Fruit fly (Drosophila melanogaster) whole organism, embryonic: Measurements from ENCODE around the gene Rab8.

ENCODE experiments used
- Antp ChIP-seq: fragments of 200-800 bp; sonication (Bioruptor generic); optimal IDR thresholded peaks from 3 replicates; lab custom pipeline; 2016; ENCODE audit warnings: missing biosample characterization, missing genetic modification characterization
- B-H2 ChIP-seq: fragments of 200-800 bp; sonication (Bioruptor generic); optimal IDR thresholded peaks from 2 replicates; lab custom pipeline; 2018; ENCODE audit warnings: missing biosample characterization, mild to moderate bottlenecking, missing genetic modification characterization
- CG10267 ChIP-seq: fragments of 200-800 bp; sonication (Bioruptor generic); optimal IDR thresholded peaks from 2 replicates; lab custom pipeline; 2018; ENCODE audit warnings: missing biosample characterization, mild to moderate bottlenecking, missing genetic modification characterization, moderate library complexity
- CG10274 ChIP-seq: fragments of 200-800 bp; sonication (Bioruptor generic); optimal IDR thresholded peaks from 3 replicates; lab custom pipeline; 2017; ENCODE audit warnings: missing biosample characterization, mild to moderate bottlenecking, missing genetic modification characterization
- CG10321 ChIP-seq: fragments of 200-800 bp; sonication (Bioruptor generic); IDR thresholded peaks from 2 replicates; pipeline ENCODE4 v1.3.6; 2022; ENCODE audit warnings: missing biosample characterization, missing genetic modification characterization
- CG10366 ChIP-seq: fragments of 200-800 bp; sonication (Bioruptor generic); IDR thresholded peaks from 2 replicates; pipeline ENCODE4 v1.3.6; 2022; ENCODE audit warnings: missing biosample characterization, missing genetic modification characterization
- CG11085 ChIP-seq: fragments of 200-800 bp; sonication (Bioruptor generic); IDR thresholded peaks from 2 replicates; pipeline ENCODE4 v1.3.6; 2022; ENCODE audit warnings: missing biosample characterization, missing genetic modification characterization
- CG11695 ChIP-seq: fragments of 200-800 bp; sonication (Bioruptor generic); IDR thresholded peaks from 3 replicates; pipeline ENCODE4 v1.3.6; 2022; ENCODE audit warnings: missing biosample characterization, missing genetic modification characterization
- CG12219 ChIP-seq: fragments of 200-800 bp; sonication (Bioruptor generic); optimal IDR thresholded peaks from 3 replicates; lab custom pipeline; 2018; ENCODE audit warnings: missing biosample characterization, mild to moderate bottlenecking, missing genetic modification characterization
- CG12942 ChIP-seq: fragments of 200-800 bp; sonication (Bioruptor generic); optimal IDR thresholded peaks from 3 replicates; lab custom pipeline; 2016; ENCODE audit warnings: missing biosample characterization, missing genetic modification characterization
- CG13775 ChIP-seq: fragments of 200-800 bp; sonication (Bioruptor generic); optimal IDR thresholded peaks from 3 replicates; lab custom pipeline; 2017; ENCODE audit warnings: missing biosample characterization, mild to moderate bottlenecking, missing genetic modification characterization
- CG14441 ChIP-seq: fragments of 200-800 bp; sonication (Bioruptor generic); IDR thresholded peaks from 2 replicates; pipeline ENCODE4 v1.3.6; 2022; ENCODE audit warnings: missing biosample characterization, missing genetic modification characterization
- CG18764 ChIP-seq: fragments of 200-800 bp; sonication (Bioruptor generic); optimal IDR thresholded peaks from 3 replicates; lab custom pipeline; 2016; ENCODE audit warnings: missing biosample characterization, missing genetic modification characterization
- CG2116 ChIP-seq: fragments of 200-800 bp; sonication (Bioruptor generic); optimal IDR thresholded peaks from 3 replicates; lab custom pipeline; 2018; ENCODE audit warnings: missing biosample characterization, mild to moderate bottlenecking, missing genetic modification characterization
- CG30431 ChIP-seq: fragments of 200-800 bp; sonication (Bioruptor generic); optimal IDR thresholded peaks from 2 replicates; lab custom pipeline; 2017; ENCODE audit warnings: missing biosample characterization, missing genetic modification characterization
- CG31224 ChIP-seq: fragments of 200-800 bp; sonication (Bioruptor generic); IDR thresholded peaks from 2 replicates; pipeline ENCODE4 v1.3.6; 2022; ENCODE audit warnings: missing biosample characterization, missing genetic modification characterization
- CG4360 ChIP-seq: fragments of 200-800 bp; sonication (Bioruptor generic); IDR thresholded peaks from 2 replicates; pipeline ENCODE4 v1.3.6; 2022; ENCODE audit warnings: missing biosample characterization, missing genetic modification characterization
- CG6254 ChIP-seq: fragments of 200-800 bp; sonication (Bioruptor generic); optimal IDR thresholded peaks from 3 replicates; lab custom pipeline; 2017; ENCODE audit warnings: mild to moderate bottlenecking, missing biosample characterization, missing genetic modification reagents, missing genetic modification characterization
- CG6791 ChIP-seq: fragments of 200-800 bp; sonication (Bioruptor generic); IDR thresholded peaks from 3 replicates; pipeline ENCODE4 v1.3.6; 2022; ENCODE audit warnings: missing biosample characterization, missing genetic modification characterization; ENCODE audit not compliant: partially characterized antibody
- CG9437 ChIP-seq: fragments of 200-800 bp; sonication (Bioruptor generic); optimal IDR thresholded peaks from 2 replicates; lab custom pipeline; 2018; ENCODE audit warnings: missing biosample characterization, mild to moderate bottlenecking, missing genetic modification characterization
- CHES-1-like ChIP-seq: fragments of 200-800 bp; sonication (Bioruptor generic); optimal IDR thresholded peaks from 2 replicates; lab custom pipeline; 2016; ENCODE audit warnings: missing biosample characterization, missing genetic modification characterization
- Dek ChIP-seq: fragments of 200-800 bp; sonication (Bioruptor generic); optimal IDR thresholded peaks from 3 replicates; lab custom pipeline; 2019; ENCODE audit warnings: missing biosample characterization, mild to moderate bottlenecking, missing genetic modification characterization, moderate library complexity
- Doc3 ChIP-seq: fragments of 200-800 bp; sonication (Bioruptor generic); IDR thresholded peaks from 3 replicates; pipeline ENCODE4 v1.3.6; 2022; ENCODE audit warnings: missing biosample characterization, missing genetic modification characterization; ENCODE audit not compliant: partially characterized antibody
- H2.0 ChIP-seq: fragments of 200-800 bp; sonication (Bioruptor generic); IDR thresholded peaks from 2 replicates; pipeline ENCODE4 v1.3.6; 2022; ENCODE audit warnings: missing biosample characterization, missing genetic modification characterization
- HLH4C ChIP-seq: fragments of 200-800 bp; sonication (Bioruptor generic); IDR thresholded peaks from 3 replicates; pipeline ENCODE4 v1.3.6; 2022; ENCODE audit warnings: missing biosample characterization, missing genetic modification characterization; ENCODE audit not compliant: partially characterized antibody
- Hsf ChIP-seq: fragments of 200-800 bp; sonication (Bioruptor generic); optimal IDR thresholded peaks from 3 replicates; lab custom pipeline; 2016; ENCODE audit warnings: missing biosample characterization, missing genetic modification characterization
- Lhr ChIP-seq: fragments of 200-800 bp; sonication (Bioruptor generic); optimal IDR thresholded peaks from 3 replicates; lab custom pipeline; 2017; ENCODE audit warnings: mild to moderate bottlenecking, missing biosample characterization, missing genetic modification reagents, missing genetic modification characterization
- Meics ChIP-seq: fragments of 200-800 bp; sonication (Bioruptor generic); optimal IDR thresholded peaks from 2 replicates; lab custom pipeline; 2017; ENCODE audit warnings: missing biosample characterization, mild to moderate bottlenecking, missing genetic modification characterization
- Myb ChIP-seq: fragments of 200-800 bp; sonication (Bioruptor generic); optimal IDR thresholded peaks from 2 replicates; lab custom pipeline; 2016; ENCODE audit warnings: missing biosample characterization, missing genetic modification characterization
- Opbp ChIP-seq: fragments of 200-800 bp; sonication (Bioruptor generic); IDR thresholded peaks from 3 replicates; pipeline ENCODE4 v1.3.6; 2022; ENCODE audit warnings: missing biosample characterization, missing genetic modification characterization; ENCODE audit not compliant: partially characterized antibody
- Scr ChIP-seq: fragments of 200-800 bp; sonication (Bioruptor generic); IDR thresholded peaks from 2 replicates; pipeline ENCODE4 v1.3.6; 2022; ENCODE audit warnings: missing biosample characterization, missing genetic modification characterization; ENCODE audit not compliant: partially characterized antibody
- Six4 ChIP-seq: fragments of 200-800 bp; sonication (Bioruptor generic); optimal IDR thresholded peaks from 2 replicates; lab custom pipeline; 2016; ENCODE audit warnings: missing biosample characterization, missing genetic modification characterization
- Xbp1 ChIP-seq: fragments of 200-800 bp; sonication (Bioruptor generic); optimal IDR thresholded peaks from 3 replicates; lab custom pipeline; 2016; ENCODE audit warnings: missing biosample characterization, mild to moderate bottlenecking, missing genetic modification characterization
- YL-1 ChIP-seq: fragments of 200-800 bp; sonication (Bioruptor generic); optimal IDR thresholded peaks from 3 replicates; lab custom pipeline; 2017; ENCODE audit warnings: missing biosample characterization, mild to moderate bottlenecking, missing genetic modification characterization
- ase ChIP-seq: fragments of 200-800 bp; sonication (Bioruptor generic); IDR thresholded peaks from 3 replicates; pipeline ENCODE4 v1.3.6; 2022; ENCODE audit warnings: missing biosample characterization, missing genetic modification characterization
- fd64A ChIP-seq: fragments of 200-800 bp; sonication (Bioruptor generic); optimal IDR thresholded peaks from 3 replicates; lab custom pipeline; 2018; ENCODE audit warnings: missing biosample characterization, mild to moderate bottlenecking, missing genetic modification characterization
- nau ChIP-seq: fragments of 200-800 bp; sonication (Bioruptor generic); optimal IDR thresholded peaks from 3 replicates; lab custom pipeline; 2017; ENCODE audit warnings: missing biosample characterization, mild to moderate bottlenecking, missing genetic modification characterization, missing genetic modification reagents
- onecut ChIP-seq: fragments of 200-800 bp; sonication (Bioruptor generic); IDR thresholded peaks from 2 replicates; pipeline ENCODE4 v1.3.6; 2022; ENCODE audit warnings: missing biosample characterization, missing genetic modification characterization
- phol ChIP-seq: fragments of 200-800 bp; sonication (Bioruptor generic); optimal IDR thresholded peaks from 3 replicates; lab custom pipeline; 2018; ENCODE audit warnings: missing biosample characterization, mild to moderate bottlenecking, missing genetic modification characterization, moderate library complexity
- sens ChIP-seq: fragments of 200-800 bp; sonication (Bioruptor generic); peaks from one replicate; lab custom pipeline; 2016; ENCODE audit warnings: missing biosample characterization, missing genetic modification characterization
- seq ChIP-seq: fragments of 200-800 bp; sonication (Bioruptor generic); IDR thresholded peaks from 2 replicates; pipeline ENCODE4 v1.3.6; 2022; ENCODE audit warnings: missing biosample characterization, missing genetic modification characterization
- so ChIP-seq: fragments of 200-800 bp; sonication (Bioruptor generic); IDR thresholded peaks from 3 replicates; pipeline ENCODE4 v1.3.6; 2022; ENCODE audit warnings: missing biosample characterization, missing genetic modification characterization
- sug ChIP-seq: fragments of 200-800 bp; optimal IDR thresholded peaks from 2 replicates; lab custom pipeline; 2019; ENCODE audit warnings: missing biosample characterization, mild to moderate bottlenecking, missing genetic modification characterization, moderate library complexity
- tgo ChIP-seq: fragments of 200-800 bp; sonication (Bioruptor generic); IDR thresholded peaks from 3 replicates; pipeline ENCODE4 v1.3.6; 2022; ENCODE audit warnings: missing biosample characterization, missing genetic modification characterization
- tin ChIP-seq: fragments of 200-800 bp; sonication (Bioruptor generic); optimal IDR thresholded peaks from 3 replicates; lab custom pipeline; 2016; ENCODE audit warnings: missing biosample characterization, missing genetic modification characterization
- trem ChIP-seq: fragments of 200-800 bp; optimal IDR thresholded peaks from 3 replicates; lab custom pipeline; 2019; ENCODE audit warnings: missing biosample characterization, mild to moderate bottlenecking, missing genetic modification characterization, moderate library complexity
- trh ChIP-seq: fragments of 200-800 bp; sonication (Bioruptor generic); optimal IDR thresholded peaks from 2 replicates; lab custom pipeline; 2016; ENCODE audit warnings: missing biosample characterization, missing genetic modification characterization
- unc-4 ChIP-seq: fragments of 200-800 bp; sonication (Bioruptor generic); IDR thresholded peaks from 2 replicates; pipeline ENCODE4 v1.3.6; 2022; ENCODE audit warnings: missing biosample characterization, missing genetic modification characterization; ENCODE audit not compliant: partially characterized antibody
- vvl ChIP-seq: fragments of 200-800 bp; sonication (Bioruptor generic); IDR thresholded peaks from 2 replicates; pipeline ENCODE4 v1.3.6; 2022; ENCODE audit warnings: missing biosample characterization, missing genetic modification characterization

Rab8 gene

dm6 chr3L:19834143-19834794 lies 36.6 kb downstream of the Rab8 start, which contains the start of the genes trc and CG32221 (continued):
- TF ChIP-seq Scr (GFP tag; lab: Robert Waterston, UW) (peak; percentile 73), CG30431 (no peak), B-H2 (peak; percentile 89), onecut (peak; percentile 71), CG12942 (GFP tag; lab: Kevin White, UChicago) (peak; percentile 27), CG11085 (GFP tag; lab: Robert Waterston, UW) (peak; percentile 31; the same call in 1 of the 2 replicates), H2.0 (GFP tag; lab: Robert Waterston, UW) (peak; percentile 44; the same call in 1 of the 2 replicates), tgo (GFP tag; lab: Robert Waterston, UW) (peak; percentile 45; the same call in 1 of the 3 replicates), CG10321 (GFP tag; lab: Robert Waterston, UW) (peak; percentile 21; the same call in 1 of the 2 replicates), Opbp (peak; percentile 100), Antp (GFP tag; lab: Kevin White, UChicago) (peak; percentile 48), CHES-1-like (GFP tag; lab: Kevin White, UChicago) (peak; percentile 15), seq (GFP tag; lab: Robert Waterston, UW) (peak; percentile 48; the same call in 1 of the 2 replicates), Myb (GFP tag; lab: Kevin White, UChicago) (peak; percentile 4), CG11695 (no peak), trh (GFP tag; lab: Kevin White, UChicago) (peak; percentile 9), CG18764 (GFP tag; lab: Kevin White, UChicago) (peak; percentile 24), Xbp1 (GFP tag; lab: Kevin White, UChicago) (peak; percentile 52), CG14441 (0 out of 2 replicates have a peak, but pooled peaks have one; percentile 7), vvl (GFP tag; lab: Robert Waterston, UW) (peak; percentile 44), CG10366 (GFP tag; lab: Robert Waterston, UW) (peak; percentile 13; the same call in 1 of the 2 replicates), CG6791 (GFP tag; lab: Robert Waterston, UW) (peak; percentile 73; the same call in 2 of the 3 replicates), sens (GFP tag; lab: Kevin White, UChicago) (peak; percentile 73), YL-1 (GFP tag; lab: Kevin White, UChicago) (peak; percentile 94), HLH4C (GFP tag; lab: Robert Waterston, UW) (peak; percentile 59), CG13775 (peak; percentile 65), CG6254 (peak; percentile 11), Doc3 (GFP tag; lab: Robert Waterston, UW) (0 out of 3 replicates have a peak, but pooled peaks have one; percentile 20), CG10267 (peak; percentile 53), so (GFP tag; lab: Robert Waterston, UW) (0 out of 3 replicates have a peak, but pooled peaks have one; percentile 9), Six4 (peak; percentile 27), Dek (tag; lab: Kevin White, UChicago) (peak; percentile 65), sug (tag; lab: Kevin White, UChicago) (peak; percentile 74), Meics (GFP tag; lab: Kevin White, UChicago) (no peak), CG12219 (GFP tag; lab: Kevin White, UChicago) (peak; percentile 18), CG10274 (GFP tag; lab: Kevin White, UChicago) (no peak), CG9437 (GFP tag; lab: Kevin White, UChicago) (peak; percentile 4), Lhr (GFP tag; lab: Kevin White, UChicago) (peak; percentile 54), trem (tag; lab: Kevin White, UChicago) (peak; percentile 44), fd64A (GFP tag; lab: Kevin White, UChicago) (no peak), ase (no peak), phol (tag; lab: Kevin White, UChicago) (peak; percentile 50), tin (peak; percentile 34), CG31224 (GFP tag; lab: Robert Waterston, UW) (peak; percentile 24; the same call in 1 of the 2 replicates), CG2116 (GFP tag; lab: Kevin White, UChicago) (peak; percentile 62), unc-4 (peak; percentile 57; the same call in 1 of the 2 replicates), nau (GFP tag; lab: Kevin White, UChicago) (no peak), CG4360 (GFP tag; lab: Robert Waterston, UW) (no peak), Hsf (GFP tag; lab: Kevin White, UChicago) (peak; percentile 41)
